Fruit fly (Drosophila melanogaster) whole organism, embryonic: ENCODE measurements around the gene CG15263.

ENCODE experiments used
- Abd-B ChIP-seq: fragments of 200-800 bp; sonication (Bioruptor generic); optimal IDR thresholded peaks from 2 replicates; lab custom pipeline; 2018; ENCODE audit warnings: missing biosample characterization, mild to moderate bottlenecking, missing genetic modification characterization, moderate library complexity
- Blimp-1 ChIP-seq: fragments of 200-800 bp; sonication (Bioruptor generic); optimal IDR thresholded peaks from 3 replicates; lab custom pipeline; 2018; ENCODE audit warnings: missing biosample characterization, missing genetic modification characterization, mild to moderate bottlenecking, moderate library complexity, missing genetic modification reagents
- CG10959 ChIP-seq: fragments of 200-800 bp; sonication (Bioruptor generic); IDR thresholded peaks from 2 replicates; pipeline ENCODE4 v1.3.6; 2022; ENCODE audit warnings: missing biosample characterization, missing genetic modification characterization
- CG11504 ChIP-seq: fragments of 200-800 bp; sonication (Bioruptor generic); optimal IDR thresholded peaks from 3 replicates; lab custom pipeline; 2019; ENCODE audit warnings: missing biosample characterization, mild to moderate bottlenecking, missing genetic modification characterization, moderate library complexity
- CG12942 ChIP-seq: fragments of 200-800 bp; sonication (Bioruptor generic); optimal IDR thresholded peaks from 3 replicates; lab custom pipeline; 2016; ENCODE audit warnings: missing biosample characterization, missing genetic modification characterization
- CG15514 ChIP-seq: fragments of 200-800 bp; sonication (Bioruptor generic); optimal IDR thresholded peaks from 3 replicates; lab custom pipeline; 2017; ENCODE audit warnings: missing biosample characterization, missing genetic modification characterization, mild to moderate bottlenecking, moderate library complexity, missing genetic modification reagents
- CG16813 ChIP-seq: fragments of 200-800 bp; sonication (Bioruptor generic); IDR thresholded peaks from 3 replicates; pipeline ENCODE4 v1.3.6; 2022; ENCODE audit warnings: missing biosample characterization, missing genetic modification characterization; ENCODE audit not compliant: partially characterized antibody
- CG17186 ChIP-seq: fragments of 200-800 bp; sonication (Bioruptor generic); optimal IDR thresholded peaks from 3 replicates; lab custom pipeline; 2017; ENCODE audit warnings: missing biosample characterization, missing genetic modification reagents, missing genetic modification characterization
- CG17328 ChIP-seq: fragments of 200-800 bp; sonication (Bioruptor generic); IDR thresholded peaks from 2 replicates; pipeline ENCODE4 v1.3.6; 2022; ENCODE audit warnings: missing biosample characterization, missing genetic modification characterization
- CG17361 ChIP-seq: fragments of 200-800 bp; sonication (Bioruptor generic); IDR thresholded peaks from 3 replicates; pipeline ENCODE4 v1.3.6; 2022; ENCODE audit warnings: missing biosample characterization, missing genetic modification characterization
- CG1832 ChIP-seq: fragments of 200-800 bp; sonication (Bioruptor generic); optimal IDR thresholded peaks from 2 replicates; lab custom pipeline; 2017; ENCODE audit warnings: missing biosample characterization, mild to moderate bottlenecking, missing genetic modification characterization, inconsistent platforms
- CG2199 ChIP-seq: fragments of 200-800 bp; sonication (Bioruptor generic); IDR thresholded peaks from 3 replicates; pipeline ENCODE4 v1.3.6; 2022; ENCODE audit warnings: missing biosample characterization, missing genetic modification characterization
- CG30020 ChIP-seq: fragments of 200-800 bp; optimal IDR thresholded peaks from 2 replicates; lab custom pipeline; 2019; ENCODE audit warnings: missing biosample characterization, mild to moderate bottlenecking, missing genetic modification characterization, moderate library complexity
- CG31388 ChIP-seq: fragments of 200-800 bp; sonication (Bioruptor generic); optimal IDR thresholded peaks from 2 replicates; lab custom pipeline; 2016; ENCODE audit warnings: missing biosample characterization, missing genetic modification characterization
- CG3281 ChIP-seq: fragments of 200-800 bp; sonication (Bioruptor generic); optimal IDR thresholded peaks from 3 replicates; lab custom pipeline; 2017; ENCODE audit warnings: missing biosample characterization, mild to moderate bottlenecking, missing genetic modification characterization
- CG6272 ChIP-seq: fragments of 200-800 bp; sonication (Bioruptor generic); IDR thresholded peaks from 2 replicates; pipeline ENCODE4 v1.3.6; 2022; ENCODE audit warnings: missing biosample characterization, missing genetic modification characterization
- CG6791 ChIP-seq: fragments of 200-800 bp; sonication (Bioruptor generic); IDR thresholded peaks from 3 replicates; pipeline ENCODE4 v1.3.6; 2022; ENCODE audit warnings: missing biosample characterization, missing genetic modification characterization; ENCODE audit not compliant: partially characterized antibody
- CG8281 ChIP-seq: fragments of 200-800 bp; sonication (Bioruptor generic); optimal IDR thresholded peaks from 2 replicates; lab custom pipeline; 2018; ENCODE audit warnings: missing biosample characterization, mild to moderate bottlenecking, missing genetic modification characterization, moderate library complexity
- Dp ChIP-seq: fragments of 200-800 bp; sonication (Bioruptor generic); optimal IDR thresholded peaks from 2 replicates; lab custom pipeline; 2018; ENCODE audit warnings: missing biosample characterization, mild to moderate bottlenecking, missing genetic modification characterization, moderate library complexity
- Drgx ChIP-seq: fragments of 200-800 bp; sonication (Bioruptor generic); IDR thresholded peaks from 2 replicates; pipeline ENCODE4 v1.3.6; 2022; ENCODE audit warnings: missing biosample characterization, missing genetic modification characterization
- H15 ChIP-seq: fragments of 200-800 bp; sonication (Bioruptor generic); IDR thresholded peaks from 3 replicates; pipeline ENCODE4 v1.3.6; 2022; ENCODE audit warnings: missing biosample characterization, missing genetic modification characterization
- HLHmδ ChIP-seq: fragments of 200-800 bp; sonication (Bioruptor generic); optimal IDR thresholded peaks from 2 replicates; lab custom pipeline; 2018; ENCODE audit warnings: missing biosample characterization, mild to moderate bottlenecking, missing genetic modification characterization, moderate library complexity
- Poxn ChIP-seq: fragments of 200-800 bp; sonication (Bioruptor generic); IDR thresholded peaks from 2 replicates; pipeline ENCODE4 v1.3.6; 2022; ENCODE audit warnings: missing biosample characterization, missing genetic modification characterization
- Six4 ChIP-seq: fragments of 200-800 bp; sonication (Bioruptor generic); optimal IDR thresholded peaks from 2 replicates; lab custom pipeline; 2016; ENCODE audit warnings: missing biosample characterization, missing genetic modification characterization
- Sox100B ChIP-seq: fragments of 200-800 bp; sonication (Bioruptor generic); optimal IDR thresholded peaks from 3 replicates; lab custom pipeline; 2018; ENCODE audit warnings: missing biosample characterization, mild to moderate bottlenecking, missing genetic modification characterization
- Sox102F ChIP-seq: fragments of 200-800 bp; sonication (Bioruptor generic); optimal IDR thresholded peaks from 2 replicates; lab custom pipeline; 2018; ENCODE audit warnings: missing biosample characterization, mild to moderate bottlenecking, missing genetic modification characterization, moderate library complexity
- Xrp1 ChIP-seq: fragments of 200-800 bp; sonication (Bioruptor generic); IDR thresholded peaks from 2 replicates; pipeline ENCODE4 v1.3.6; 2022; ENCODE audit warnings: missing biosample characterization, missing genetic modification characterization
- ase ChIP-seq: fragments of 200-800 bp; sonication (Bioruptor generic); IDR thresholded peaks from 3 replicates; pipeline ENCODE4 v1.3.6; 2022; ENCODE audit warnings: missing biosample characterization, missing genetic modification characterization
- chif ChIP-seq, 2 experiments: fragments of 200-800 bp; sonication (Bioruptor generic); optimal IDR thresholded peaks; 3 replicates each; lab custom pipeline; 2016; ENCODE audit warnings: missing biosample characterization in 2 of 2, missing genetic modification characterization in 2 of 2
- dmrt11E ChIP-seq: fragments of 200-800 bp; sonication (Bioruptor generic); optimal IDR thresholded peaks from 3 replicates; lab custom pipeline; 2018; ENCODE audit warnings: missing biosample characterization, mild to moderate bottlenecking, missing genetic modification characterization, moderate library complexity
- eyg ChIP-seq: fragments of 200-800 bp; sonication (Bioruptor generic); optimal IDR thresholded peaks from 3 replicates; lab custom pipeline; 2016; ENCODE audit warnings: missing biosample characterization, missing genetic modification characterization
- fru ChIP-seq: fragments of >200 bp; optimal IDR thresholded peaks from 2 replicates; lab custom pipeline; 2017
- gcm2 ChIP-seq: fragments of 200-800 bp; sonication (Bioruptor generic); optimal IDR thresholded peaks from 2 replicates; lab custom pipeline; 2016; ENCODE audit warnings: missing biosample characterization, missing genetic modification characterization
- nmo ChIP-seq: fragments of 200-800 bp; sonication (Bioruptor generic); optimal IDR thresholded peaks from 2 replicates; lab custom pipeline; 2018; ENCODE audit warnings: missing biosample characterization, mild to moderate bottlenecking, missing genetic modification characterization, moderate library complexity
- pan ChIP-seq, 4 experiments: fragments of >200 bp in 3 of 4; fragments of 200-800 bp in 1 of 4; sonication (Bioruptor generic) in 1 of 4; optimal IDR thresholded peaks in 3 of 4; IDR thresholded peaks in 1 of 4; 2 replicates each; pipeline versions ENCODE4 v1.3.6 to Lab custom; 2017 to 2022; ENCODE audit warnings: missing biosample characterization in 2 of 4, missing genetic modification characterization in 2 of 4, mixed read lengths in 1 of 4
- sd ChIP-seq: fragments of 200-800 bp; sonication (Bioruptor generic); optimal IDR thresholded peaks from 3 replicates; lab custom pipeline; 2018; ENCODE audit warnings: missing biosample characterization, mild to moderate bottlenecking, missing genetic modification characterization, moderate library complexity
- sens ChIP-seq: fragments of 200-800 bp; sonication (Bioruptor generic); peaks from one replicate; lab custom pipeline; 2016; ENCODE audit warnings: missing biosample characterization, missing genetic modification characterization
- slbo ChIP-seq: fragments of 200-800 bp; sonication (Bioruptor generic); IDR thresholded peaks from 2 replicates; pipeline ENCODE4 v1.3.6; 2022; ENCODE audit warnings: missing biosample characterization, missing genetic modification characterization
- slou ChIP-seq: fragments of 200-800 bp; sonication (Bioruptor generic); optimal IDR thresholded peaks from 3 replicates; lab custom pipeline; 2016; ENCODE audit warnings: missing biosample characterization, missing genetic modification characterization
- tap ChIP-seq: fragments of 200-800 bp; optimal IDR thresholded peaks from 3 replicates; lab custom pipeline; 2019; ENCODE audit warnings: missing biosample characterization, mild to moderate bottlenecking, missing genetic modification characterization, moderate library complexity
- zen ChIP-seq: fragments of 200-800 bp; sonication (Bioruptor generic); optimal IDR thresholded peaks from 3 replicates; lab custom pipeline; 2018; ENCODE audit warnings: missing biosample characterization, mild to moderate bottlenecking, missing genetic modification characterization, moderate library complexity
- zf30C ChIP-seq: fragments of 200-800 bp; sonication (Bioruptor generic); optimal IDR thresholded peaks from 3 replicates; lab custom pipeline; 2018; ENCODE audit warnings: missing biosample characterization, mild to moderate bottlenecking, missing genetic modification characterization

The CG15263 gene

DNA sequence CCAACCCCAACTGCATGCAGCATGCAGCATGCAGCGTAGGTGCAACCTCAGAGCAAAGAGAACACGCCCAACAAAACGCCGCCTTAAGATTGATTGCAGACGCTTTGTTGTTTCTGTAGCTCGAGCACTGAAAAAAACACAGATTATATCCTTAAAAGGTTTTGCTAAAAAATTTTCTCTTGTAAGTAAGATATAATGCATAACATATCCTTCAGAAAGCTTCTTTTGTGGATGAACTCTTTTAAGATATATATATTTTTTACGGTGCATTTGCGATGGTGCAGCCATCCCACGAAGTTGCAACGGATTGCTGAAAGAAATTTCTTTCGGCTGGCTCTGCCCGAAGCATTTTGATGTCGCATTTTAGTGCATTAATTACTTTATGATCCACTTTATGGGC, 9.0 kb upstream of the CG15263 start (continued):
- TF ChIP-seq zen (tag; lab: Kevin White, UChicago): peak; percentile 14
- peak; percentile 30 for TF ChIP-seq dmrt11E (tag; lab: Kevin White, UChicago)
- peak; percentile 53; the same call in 1 of the 2 replicates for TF ChIP-seq CG10959
- TF ChIP-seq Sox102F (GFP tag; lab: Kevin White, UChicago): peak; percentile 4
- no peak for TF ChIP-seq gcm2 (GFP tag; lab: Kevin White, UChicago)
- TF ChIP-seq CG6791 (GFP tag; lab: Robert Waterston, UW): no peak
- no peak for TF ChIP-seq CG17186 (GFP tag; lab: Kevin White, UChicago)
- TF ChIP-seq Blimp-1: peak; percentile 33
- peak; percentile 41; the same call in 1 of the 2 replicates for TF ChIP-seq Xrp1 (GFP tag; lab: Robert Waterston, UW)
- TF ChIP-seq eyg (GFP tag; lab: Kevin White, UChicago): no peak
- TF ChIP-seq sd (tag; lab: Kevin White, UChicago): no peak
- TF ChIP-seq CG31388 (GFP tag; lab: Kevin White, UChicago): no peak
- TF ChIP-seq CG12942 (GFP tag; lab: Kevin White, UChicago): no peak
- TF ChIP-seq CG1832 (GFP tag; lab: Kevin White, UChicago): no peak
- no peak for TF ChIP-seq CG8281 (tag; lab: Kevin White, UChicago)
- no peak for TF ChIP-seq CG2199 (GFP tag; lab: Robert Waterston, UW)
- TF ChIP-seq CG17361 (GFP tag; lab: Robert Waterston, UW): no peak
- TF ChIP-seq CG17328 (GFP tag; lab: Robert Waterston, UW): 0 out of 2 replicates have a peak, but pooled peaks have one; percentile 33
- TF ChIP-seq Drgx (GFP tag; lab: Robert Waterston, UW): 0 out of 2 replicates have a peak, but pooled peaks have one; percentile 22
- no peak for TF ChIP-seq CG30020 (tag; lab: Kevin White, UChicago)
- no peak for TF ChIP-seq Abd-B (GFP tag; lab: Kevin White, UChicago)
- TF ChIP-seq tap (tag; lab: Kevin White, UChicago): no peak
- no peak for TF ChIP-seq CG15514 (GFP tag; lab: Kevin White, UChicago)
- TF ChIP-seq H15: no peak
- no peak for TF ChIP-seq Sox100B
- no peak for TF ChIP-seq CG6272 (GFP tag; lab: Robert Waterston, UW)
- TF ChIP-seq CG11504: peak; percentile 0
- no peak for TF ChIP-seq HLHmδ (GFP tag; lab: Kevin White, UChicago)
- TF ChIP-seq sens (GFP tag; lab: Kevin White, UChicago): peak; percentile 60
- no peak for TF ChIP-seq Poxn (GFP tag; lab: Robert Waterston, UW)
- no peak for TF ChIP-seq nmo (GFP tag; lab: Kevin White, UChicago)

DNA sequence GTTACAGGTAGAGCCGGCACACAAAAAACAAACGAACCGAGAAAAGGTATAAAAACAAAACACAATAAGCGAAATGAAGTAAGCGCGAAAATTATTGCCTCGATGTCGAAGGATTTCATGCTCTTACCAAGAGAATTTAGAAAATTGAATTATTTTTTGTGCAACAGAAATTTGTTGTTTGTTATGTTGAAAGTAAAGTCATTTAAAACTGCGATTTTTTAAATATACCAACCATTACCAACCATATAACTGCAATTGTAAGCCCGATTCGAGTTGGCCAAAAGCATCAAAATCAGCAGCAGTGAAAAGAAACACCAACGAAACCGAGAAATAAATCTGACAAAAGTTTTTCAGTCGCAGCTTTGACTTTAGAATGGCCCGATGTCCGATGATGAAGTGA, 3.8 kb upstream of the CG15263 start:
- TF ChIP-seq slbo (no peak), fru (lab: Kevin White, UChicago) (no peak)

DNA sequence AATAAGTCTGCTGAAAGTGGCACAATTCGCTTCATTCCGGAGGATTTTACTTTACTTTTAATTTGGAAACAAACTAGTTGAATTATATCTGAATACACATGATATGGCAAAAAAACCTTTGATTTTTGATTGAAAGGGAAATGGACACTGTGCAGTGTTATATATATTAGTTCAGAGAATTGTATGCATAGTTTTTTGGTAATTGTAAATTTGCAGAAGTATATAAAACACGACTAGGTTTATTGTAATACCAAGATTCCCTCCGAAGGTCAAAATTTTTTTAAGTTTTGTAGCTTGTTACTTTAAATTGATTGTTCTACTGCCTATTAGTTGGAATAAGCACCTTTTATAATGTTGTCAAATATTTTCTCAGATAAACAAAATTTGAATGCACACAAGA, 7.3 kb downstream of the CG15263 start, which contains the start of gene CG15260:
CG15260 (minus strand) TSS at position 101 of the 400 bp plus-strand sequence.
- TF ChIP-seq pan (optimal IDR thresholded peaks at IDR 0.05; lab: Kevin White, UChicago) (no peak), pan (GFP tag; optimal IDR thresholded peaks at IDR 0.05 in 1 of 2, IDR thresholded peaks at IDR 0.05 in 1 of 2) (no peak), ase (no peak), Six4 (GFP tag; lab: Kevin White, UChicago) (no peak), Dp (no peak), chif (GFP tag; optimal IDR thresholded peaks at IDR 0.05; lab: Kevin White, UChicago) (no peak), CG16813 (GFP tag; lab: Robert Waterston, UW) (no peak), zf30C (GFP tag; lab: Kevin White, UChicago) (no peak), CG3281 (GFP tag; lab: Kevin White, UChicago) (no peak), slou (GFP tag; lab: Kevin White, UChicago) (no peak)
